Worm (Caenorhabditis elegans): Measurements from ENCODE around the gene C05D9.3.
A peak's percentile ranks its signal among the peaks of the same experiment; 100 is the strongest.

DNA sequence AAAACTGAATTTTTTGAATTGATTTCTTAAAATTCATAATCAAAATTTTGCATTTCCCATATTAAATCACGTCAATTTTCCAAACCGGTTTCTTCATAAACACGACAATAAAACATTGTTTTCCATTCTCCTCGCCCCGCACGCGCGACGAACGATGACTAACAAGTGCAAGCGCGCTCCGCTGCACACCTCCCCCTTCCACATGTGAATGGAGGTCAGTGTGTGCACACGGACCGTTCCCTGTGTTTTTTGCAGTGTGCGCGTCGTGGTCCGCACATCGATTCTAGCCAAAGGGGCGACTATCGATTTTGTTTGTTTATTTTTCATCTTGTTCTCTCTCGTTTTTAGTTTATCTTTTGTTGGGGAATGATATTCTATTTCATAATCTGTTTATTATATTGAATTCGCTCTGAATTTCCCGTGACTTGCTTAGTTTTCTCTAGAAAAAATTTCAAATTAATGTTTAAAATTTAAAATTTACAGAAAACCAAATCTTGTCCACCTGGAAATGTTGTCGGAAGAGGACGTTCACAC lies 16.9 kb downstream of the C05D9.3 start, which contains the start of gene snx-1:
- TF ChIP-seq snpc-4 (tag; optimal IDR thresholded peaks at IDR 0.05): no peak
- no peak for TF ChIP-seq lin-39 (tag; optimal IDR thresholded peaks at IDR 0.05)
- no peak for TF ChIP-seq nhr-76 (tag; optimal IDR thresholded peaks at IDR 0.05)
- TF ChIP-seq egl-13 (tag; optimal IDR thresholded peaks at IDR 0.05): no peak
- TF ChIP-seq mdl-1 (tag; optimal IDR thresholded peaks at IDR 0.05): peak in 1 of 2 experiments; percentile 73
- no peak for TF ChIP-seq pax-3 (tag; optimal IDR thresholded peaks at IDR 0.05)
- TF ChIP-seq isw-1 (GFP tag; IDR thresholded peaks at IDR 0.05): no peak
- TF ChIP-seq pqm-1 (tag; optimal IDR thresholded peaks at IDR 0.05): no peak
- peak; percentile 57 for TF ChIP-seq jun-1 (tag; optimal IDR thresholded peaks at IDR 0.05)
- peak; percentile 84 for TF ChIP-seq grh-1 (GFP tag; IDR thresholded peaks at IDR 0.05)
- peak in 2 of 3 experiments; percentile 6 to 56 for TF ChIP-seq ceh-82 (tag; optimal IDR thresholded peaks at IDR 0.05)
